Fruit fly (Drosophila melanogaster): ENCODE results near the gene tim.
A peak's percentile ranks its signal among the peaks of the same experiment; 100 is the strongest.

tim gene

dm6 chr2L:3477057-3477755, 30.7 kb downstream of the tim start (continued):
- peak; percentile 7; the same call in 1 of the 2 replicates for TF ChIP-seq crol (GFP tag; IDR thresholded peaks at IDR 0.05)
- peak; percentile 5 for TF ChIP-seq her (GFP tag; optimal IDR thresholded peaks at IDR 0.05)
- peak; percentile 50 for TF ChIP-seq Oli (tag; optimal IDR thresholded peaks at IDR 0.05)
- no peak for TF ChIP-seq sima (GFP tag; optimal IDR thresholded peaks at IDR 0.05)
- no peak for TF ChIP-seq MESR4 (GFP tag; optimal IDR thresholded peaks at IDR 0.05)
- peak; percentile 5 for TF ChIP-seq pnt (GFP tag; optimal IDR thresholded peaks at IDR 0.05)
- no peak for TF ChIP-seq Vsx1 (GFP tag; optimal IDR thresholded peaks at IDR 0.05)
- peak; percentile 62 for TF ChIP-seq CG11504 (tag; optimal IDR thresholded peaks at IDR 0.05)
- peak; percentile 7 for TF ChIP-seq NC2α (GFP tag; optimal IDR thresholded peaks at IDR 0.05)
- TF ChIP-seq knrl (GFP tag; IDR thresholded peaks at IDR 0.05; ENCODE audit: partially characterized antibody): no peak
- TF ChIP-seq dysf (GFP tag; IDR thresholded peaks at IDR 0.05): peak; percentile 55; the same call in 2 of the 3 replicates
- peak; percentile 1 for TF ChIP-seq CG1602 (GFP tag; optimal IDR thresholded peaks at IDR 0.05)
- peak; percentile 6 for TF ChIP-seq D19A (tag; optimal IDR thresholded peaks at IDR 0.05)
- no peak for TF ChIP-seq CG14965 (GFP tag; optimal IDR thresholded peaks at IDR 0.05; ENCODE audit: borderline replicate concordance)
- TF ChIP-seq pum (GFP tag; optimal IDR thresholded peaks at IDR 0.05): peak; percentile 17
- peak; percentile 39 for TF ChIP-seq CG12155 (GFP tag; optimal IDR thresholded peaks at IDR 0.05)
- TF ChIP-seq CG17361 (GFP tag; IDR thresholded peaks at IDR 0.05): peak; percentile 47; the same call in 1 of the 3 replicates
- no peak for TF ChIP-seq CG1024 (GFP tag; IDR thresholded peaks at IDR 0.05)
- no peak for TF ChIP-seq hth (optimal IDR thresholded peaks at IDR 0.05)
- peak; percentile 13 for TF ChIP-seq CG10654 (GFP tag; optimal IDR thresholded peaks at IDR 0.05)
- no peak for TF ChIP-seq CG2202 (tag; optimal IDR thresholded peaks at IDR 0.05)
- peak; percentile 16 for TF ChIP-seq CG1233 (GFP tag; optimal IDR thresholded peaks at IDR 0.05)
- no peak for TF ChIP-seq Asciz (GFP tag; optimal IDR thresholded peaks at IDR 0.05)
- TF ChIP-seq CG13624 (GFP tag; optimal IDR thresholded peaks at IDR 0.05): peak; percentile 36
- peak; percentile 65 for TF ChIP-seq CoRest (tag; optimal IDR thresholded peaks at IDR 0.05)
- TF ChIP-seq gro (GFP tag; optimal IDR thresholded peaks at IDR 0.05): peak; percentile 1
- no peak for TF ChIP-seq fd64A (GFP tag; optimal IDR thresholded peaks at IDR 0.05)
- no peak for TF ChIP-seq CG15696 (tag; optimal IDR thresholded peaks at IDR 0.05)
- peak; percentile 41 for TF ChIP-seq CG3281 (GFP tag; optimal IDR thresholded peaks at IDR 0.05)
- TF ChIP-seq CG16815 (GFP tag; optimal IDR thresholded peaks at IDR 0.05): peak; percentile 44
- peak; percentile 25 for TF ChIP-seq disco-r (GFP tag; optimal IDR thresholded peaks at IDR 0.05)
- no peak for TF ChIP-seq mirr (GFP tag; optimal IDR thresholded peaks at IDR 0.05)
- TF ChIP-seq Bgb (GFP tag; IDR thresholded peaks at IDR 0.05; ENCODE audit: partially characterized antibody): peak; percentile 20; the same call in 1 of the 2 replicates
- no peak for TF ChIP-seq CG5180 (GFP tag; optimal IDR thresholded peaks at IDR 0.05)
- no peak for TF ChIP-seq Lpt (GFP tag; optimal IDR thresholded peaks at IDR 0.05)
- TF ChIP-seq Lhr (GFP tag; optimal IDR thresholded peaks at IDR 0.05): no peak
- TF ChIP-seq Pdp1 (GFP tag; optimal IDR thresholded peaks at IDR 0.05): peak; percentile 43 to 47
- peak; percentile 24 for TF ChIP-seq Six4 (GFP tag; optimal IDR thresholded peaks at IDR 0.05)
- no peak for TF ChIP-seq CG10565 (GFP tag; optimal IDR thresholded peaks at IDR 0.05)
- TF ChIP-seq bsh (GFP tag; optimal IDR thresholded peaks at IDR 0.05): peak; percentile 13 to 28
- TF ChIP-seq NfI (GFP tag; optimal IDR thresholded peaks at IDR 0.05): peak; percentile 58
- TF ChIP-seq sens (GFP tag): peak; percentile 87
- no peak for TF ChIP-seq nau (GFP tag; optimal IDR thresholded peaks at IDR 0.05)
- no peak for TF ChIP-seq CG12071 (GFP tag; optimal IDR thresholded peaks at IDR 0.05)
- no peak for TF ChIP-seq Poxn (GFP tag; IDR thresholded peaks at IDR 0.05)
- TF ChIP-seq BEAF-32 (GFP tag; optimal IDR thresholded peaks at IDR 0.05): peak; percentile 8
- TF ChIP-seq B-H2 (GFP tag; optimal IDR thresholded peaks at IDR 0.05): peak; percentile 53
- TF ChIP-seq CG17186 (GFP tag; optimal IDR thresholded peaks at IDR 0.05): no peak
- no peak for TF ChIP-seq CG16813 (GFP tag; IDR thresholded peaks at IDR 0.05; ENCODE audit: partially characterized antibody)
